Fruit fly (Drosophila melanogaster): ENCODE data around the gene Usp12-46.

DNA sequence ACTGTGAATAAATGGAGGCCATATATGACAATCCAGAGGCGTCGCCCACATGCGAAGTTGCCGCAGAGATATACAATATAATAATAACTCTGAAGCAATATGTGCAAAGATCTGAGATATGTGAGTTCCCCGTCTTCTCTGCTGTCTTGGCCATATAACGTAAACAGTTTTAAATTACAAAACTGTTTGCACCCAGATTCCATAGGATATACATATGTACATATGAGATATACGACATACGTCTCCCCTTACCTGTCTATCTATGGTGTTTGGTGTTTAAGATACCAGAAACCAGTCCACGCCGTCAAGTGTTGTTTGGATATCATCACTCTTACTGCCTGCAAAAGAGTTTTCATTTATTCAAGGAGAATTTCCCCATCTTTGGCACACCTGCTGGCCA, 5.6 kb downstream of the Usp12-46 start:
- TF ChIP-seq CG8478 (optimal IDR thresholded peaks at IDR 0.05) = no peak
- no peak for TF ChIP-seq pan (optimal IDR thresholded peaks at IDR 0.05)
